Worm (Caenorhabditis elegans): ENCODE results near the gene srd-41.
A peak's percentile ranks its signal among the peaks of the same experiment; 100 is the strongest.

The srd-41 gene

ce11 chrX:12367498-12367897 is 41.0 kb downstream of the srd-41 start (continued):
- TF ChIP-seq nhr-77 (tag; optimal IDR thresholded peaks at IDR 0.05) (peak; percentile 64), zfp-2 (tag; optimal IDR thresholded peaks at IDR 0.05) (no peak), mxl-2 (GFP tag; conservative IDR thresholded peaks at IDR 0.05) (no peak), lsy-2 (tag; optimal IDR thresholded peaks at IDR 0.05) (no peak), attf-4 (tag; optimal IDR thresholded peaks at IDR 0.05) (no peak), fos-1 (tag; optimal IDR thresholded peaks at IDR 0.05) (no peak), Y5F2A.4 (GFP tag; optimal IDR thresholded peaks at IDR 0.05) (no peak), mxl-3 (GFP tag; optimal IDR thresholded peaks at IDR 0.05) (peak; percentile 39), unc-62 (GFP tag; optimal IDR thresholded peaks at IDR 0.05 in 1 of 2) (no peak), unc-62 (tag; optimal IDR thresholded peaks at IDR 0.05) (no peak), hif-1 (tag; optimal IDR thresholded peaks at IDR 0.05) (peak in 1 of 2 experiments; percentile 27), dmd-8 (GFP tag; IDR thresholded peaks at IDR 0.05) (peak; percentile 64; the same call in 1 of the 2 replicates), ctbp-1 (GFP tag; IDR thresholded peaks at IDR 0.05) (peak; percentile 68; the same call in 1 of the 2 replicates)

- TF ChIP-seq cey-2 (tag; optimal IDR thresholded peaks at IDR 0.05; ENCODE audit: borderline replicate concordance, insufficient read depth) = no peak
- TF ChIP-seq ZK546.5 (tag; optimal IDR thresholded peaks at IDR 0.05) = no peak
- TF ChIP-seq nhr-25 (tag; optimal IDR thresholded peaks at IDR 0.05; ENCODE audit: borderline replicate concordance, insufficient read depth) = no peak
- TF ChIP-seq R02D3.7 (tag; optimal IDR thresholded peaks at IDR 0.05) = no peak
- TF ChIP-seq nhr-6 (tag; optimal IDR thresholded peaks at IDR 0.05) = no peak
- TF ChIP-seq attf-4 (tag; optimal IDR thresholded peaks at IDR 0.05) = no peak
- no peak for TF ChIP-seq hlh-30 (tag; optimal IDR thresholded peaks at IDR 0.05; ENCODE audit: insufficient read depth)
- TF ChIP-seq ceh-28 (tag; optimal IDR thresholded peaks at IDR 0.05) = no peak
- TF ChIP-seq lim-7 (GFP tag; IDR thresholded peaks at IDR 0.05) = no peak
- no peak for TF ChIP-seq mxl-3 (GFP tag; optimal IDR thresholded peaks at IDR 0.05)
- no peak for TF ChIP-seq daf-8 (GFP tag; IDR thresholded peaks at IDR 0.05)
- TF ChIP-seq ama-1 (optimal IDR thresholded peaks at IDR 0.05) = no peak
- no peak for TF ChIP-seq daf-12 (tag; optimal IDR thresholded peaks at IDR 0.05)
- TF ChIP-seq nhr-42 (GFP tag; IDR thresholded peaks at IDR 0.05) = no peak
- TF ChIP-seq F10B5.3 (tag; optimal IDR thresholded peaks at IDR 0.05) = no peak
Observed at ce11 chrX:12371321-12371720, 44.8 kb downstream of the srd-41 start, which contains the start of gene rif-1.2. Gene rif-1.2 (minus strand): TSS chrX:12371421.

ce11 chrX:12375783-12376182 is 49.3 kb downstream of the srd-41 start:
- TF ChIP-seq unc-62 (GFP tag; optimal IDR thresholded peaks at IDR 0.05 in 1 of 2) (peak in 1 of 2 experiments; percentile 90), unc-62 (tag; optimal IDR thresholded peaks at IDR 0.05) (no peak), nhr-11 (tag; optimal IDR thresholded peaks at IDR 0.05) (no peak)

Data from whole organism, L4 larva.